Fruit fly (Drosophila melanogaster): ENCODE results near the gene BBIP1.

DNA sequence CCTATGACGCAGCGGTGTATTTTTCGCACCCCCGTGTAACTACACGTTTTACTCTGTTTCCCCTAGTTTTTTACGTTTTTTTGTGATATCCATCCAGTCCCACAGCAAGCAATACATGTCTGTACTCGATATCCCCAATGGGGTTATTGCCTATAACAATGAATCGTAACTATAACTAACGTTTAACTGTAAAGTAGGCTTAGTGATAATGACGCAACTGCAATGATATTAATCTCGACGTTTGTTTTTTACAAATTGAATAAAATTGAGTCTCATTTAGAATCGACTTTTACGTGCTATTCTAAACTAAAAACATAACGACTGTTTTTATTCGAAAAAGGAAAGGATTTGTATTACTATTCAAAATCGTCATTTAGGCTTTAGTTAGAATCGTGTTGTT lies 12.8 kb downstream of the BBIP1 start:
- no peak for TF ChIP-seq usp (GFP tag; optimal IDR thresholded peaks at IDR 0.05)
- TF ChIP-seq CG8478 (optimal IDR thresholded peaks at IDR 0.05) = no peak
- TF ChIP-seq Dll (optimal IDR thresholded peaks at IDR 0.05) = no peak
- no peak for TF ChIP-seq EcR (GFP tag; optimal IDR thresholded peaks at IDR 0.05)
- TF ChIP-seq pan (optimal IDR thresholded peaks at IDR 0.05) = no peak
